Fruit fly (Drosophila melanogaster) whole organism, embryonic: ENCODE data around the gene CG14273.

ENCODE experiments used
- C15 ChIP-seq: fragments of 200-800 bp; sonication (Bioruptor generic); IDR thresholded peaks from 3 replicates; pipeline ENCODE4 v1.3.6; 2022; ENCODE audit warnings: missing biosample characterization, missing genetic modification characterization
- CG10274 ChIP-seq: fragments of 200-800 bp; sonication (Bioruptor generic); optimal IDR thresholded peaks from 3 replicates; lab custom pipeline; 2017; ENCODE audit warnings: missing biosample characterization, mild to moderate bottlenecking, missing genetic modification characterization
- CG10565 ChIP-seq: fragments of 200-800 bp; sonication (Bioruptor generic); optimal IDR thresholded peaks from 3 replicates; lab custom pipeline; 2016; ENCODE audit warnings: missing biosample characterization, mild to moderate bottlenecking, missing genetic modification characterization
- CG10654 ChIP-seq: fragments of 200-800 bp; sonication (Bioruptor generic); optimal IDR thresholded peaks from 2 replicates; lab custom pipeline; 2016; ENCODE audit warnings: missing biosample characterization, missing genetic modification characterization
- CG11247 ChIP-seq: fragments of 200-800 bp; sonication (Bioruptor generic); IDR thresholded peaks from 2 replicates; pipeline ENCODE4 v1.3.6; 2022; ENCODE audit warnings: missing biosample characterization, missing genetic modification characterization
- CG12155 ChIP-seq: fragments of 200-800 bp; sonication (Bioruptor generic); optimal IDR thresholded peaks from 3 replicates; lab custom pipeline; 2016; ENCODE audit warnings: missing biosample characterization, missing genetic modification characterization
- CG1233 ChIP-seq: fragments of 200-800 bp; sonication (Bioruptor generic); optimal IDR thresholded peaks from 4 replicates; lab custom pipeline; 2018; ENCODE audit warnings: missing biosample characterization, mild to moderate bottlenecking, missing genetic modification characterization
- CG12942 ChIP-seq: fragments of 200-800 bp; sonication (Bioruptor generic); optimal IDR thresholded peaks from 3 replicates; lab custom pipeline; 2016; ENCODE audit warnings: missing biosample characterization, missing genetic modification characterization
- CG13624 ChIP-seq: fragments of 200-800 bp; sonication (Bioruptor generic); optimal IDR thresholded peaks from 2 replicates; lab custom pipeline; 2016; ENCODE audit warnings: missing biosample characterization, missing genetic modification characterization
- CG14014 ChIP-seq: fragments of 200-800 bp; sonication (Bioruptor generic); IDR thresholded peaks from 2 replicates; pipeline ENCODE4 v1.3.6; 2022; ENCODE audit warnings: missing biosample characterization, missing genetic modification characterization
- CG15073 ChIP-seq: fragments of 200-800 bp; sonication (Bioruptor generic); optimal IDR thresholded peaks from 2 replicates; lab custom pipeline; 2016; ENCODE audit warnings: missing biosample characterization, missing genetic modification characterization
- CG15601 ChIP-seq: fragments of 200-800 bp; sonication (Bioruptor generic); optimal IDR thresholded peaks from 3 replicates; lab custom pipeline; 2019; ENCODE audit warnings: missing biosample characterization, mild to moderate bottlenecking, missing genetic modification characterization, moderate library complexity
- CG17568 ChIP-seq: fragments of 200-800 bp; sonication (Bioruptor generic); optimal IDR thresholded peaks from 2 replicates; lab custom pipeline; 2018; ENCODE audit warnings: missing biosample characterization, mild to moderate bottlenecking, missing genetic modification characterization, moderate library complexity
- CG18619 ChIP-seq: fragments of 200-800 bp; sonication (Bioruptor generic); optimal IDR thresholded peaks from 3 replicates; lab custom pipeline; 2017; ENCODE audit warnings: missing biosample characterization, mild to moderate bottlenecking, missing genetic modification characterization
- CG2116 ChIP-seq: fragments of 200-800 bp; sonication (Bioruptor generic); optimal IDR thresholded peaks from 3 replicates; lab custom pipeline; 2018; ENCODE audit warnings: missing biosample characterization, mild to moderate bottlenecking, missing genetic modification characterization
- CG30403 ChIP-seq: fragments of 200-800 bp; sonication (Bioruptor generic); optimal IDR thresholded peaks from 3 replicates; lab custom pipeline; 2016; ENCODE audit warnings: missing biosample characterization, missing genetic modification characterization
- CG32772 ChIP-seq: fragments of 200-800 bp; sonication (Bioruptor generic); IDR thresholded peaks from 2 replicates; pipeline ENCODE4 v1.3.6; 2022; ENCODE audit warnings: missing biosample characterization, missing genetic modification characterization
- CG3281 ChIP-seq: fragments of 200-800 bp; sonication (Bioruptor generic); optimal IDR thresholded peaks from 3 replicates; lab custom pipeline; 2017; ENCODE audit warnings: missing biosample characterization, mild to moderate bottlenecking, missing genetic modification characterization
- CG4707 ChIP-seq: fragments of 200-800 bp; sonication (Bioruptor generic); optimal IDR thresholded peaks from 2 replicates; lab custom pipeline; 2018; ENCODE audit warnings: missing biosample characterization, mild to moderate bottlenecking, missing genetic modification characterization, moderate library complexity
- CG4730 ChIP-seq: fragments of 200-800 bp; sonication (Bioruptor generic); IDR thresholded peaks from 2 replicates; pipeline ENCODE4 v1.3.6; 2022; ENCODE audit warnings: missing biosample characterization, missing genetic modification characterization
- CG5245 ChIP-seq: fragments of 200-800 bp; sonication (Bioruptor generic); optimal IDR thresholded peaks from 3 replicates; lab custom pipeline; 2016; ENCODE audit warnings: missing biosample characterization, missing genetic modification characterization
- CG5953 ChIP-seq: fragments of 200-800 bp; sonication (Bioruptor generic); IDR thresholded peaks from 2 replicates; pipeline ENCODE4 v1.3.6; 2022; ENCODE audit warnings: missing biosample characterization, missing genetic modification characterization
- CG6689 ChIP-seq: fragments of 200-800 bp; sonication (Bioruptor generic); IDR thresholded peaks from 2 replicates; pipeline ENCODE4 v1.3.6; 2022; ENCODE audit warnings: missing biosample characterization, missing genetic modification characterization
- CG7786 ChIP-seq: fragments of 200-800 bp; sonication (Bioruptor generic); optimal IDR thresholded peaks from 2 replicates; lab custom pipeline; 2016; ENCODE audit warnings: missing biosample characterization, missing genetic modification characterization
- CG7839 ChIP-seq: fragments of 200-800 bp; sonication (Bioruptor generic); optimal IDR thresholded peaks from 3 replicates; lab custom pipeline; 2018; ENCODE audit warnings: missing biosample characterization, mild to moderate bottlenecking, missing genetic modification characterization, moderate library complexity
- CG9817 ChIP-seq: fragments of 200-800 bp; sonication (Bioruptor generic); optimal IDR thresholded peaks from 2 replicates; lab custom pipeline; 2018; ENCODE audit warnings: missing biosample characterization, mild to moderate bottlenecking, missing genetic modification characterization, moderate library complexity
- CG9876 ChIP-seq: fragments of 200-800 bp; sonication (Bioruptor generic); optimal IDR thresholded peaks from 2 replicates; lab custom pipeline; 2016; ENCODE audit warnings: missing biosample characterization, missing genetic modification characterization
- Dip3 ChIP-seq: fragments of 200-800 bp; sonication (Bioruptor generic); optimal IDR thresholded peaks from 3 replicates; lab custom pipeline; 2016; ENCODE audit warnings: missing biosample characterization, missing genetic modification characterization
- Doc3 ChIP-seq: fragments of 200-800 bp; sonication (Bioruptor generic); IDR thresholded peaks from 3 replicates; pipeline ENCODE4 v1.3.6; 2022; ENCODE audit warnings: missing biosample characterization, missing genetic modification characterization; ENCODE audit not compliant: partially characterized antibody
- Kr ChIP-seq: fragments of 200-800 bp; sonication (Bioruptor generic); optimal IDR thresholded peaks from 2 replicates; lab custom pipeline; 2017; ENCODE audit warnings: missing biosample characterization, mild to moderate bottlenecking, missing genetic modification characterization
- Ptx1 ChIP-seq: fragments of 200-800 bp; sonication (Bioruptor generic); IDR thresholded peaks from 2 replicates; pipeline ENCODE4 v1.3.6; 2022; ENCODE audit warnings: missing biosample characterization, missing genetic modification characterization
- Ssrp ChIP-seq: fragments of 200-800 bp; sonication (Bioruptor generic); optimal IDR thresholded peaks from 2 replicates; lab custom pipeline; 2018; ENCODE audit warnings: missing biosample characterization, mild to moderate bottlenecking, missing genetic modification characterization, moderate library complexity
- bbx ChIP-seq: fragments of 200-800 bp; sonication (Bioruptor generic); IDR thresholded peaks from 2 replicates; pipeline ENCODE4 v1.3.6; 2022; ENCODE audit warnings: missing biosample characterization, missing genetic modification characterization; ENCODE audit not compliant: partially characterized antibody
- bowl ChIP-seq: fragments of 200-800 bp; sonication (Bioruptor generic); IDR thresholded peaks from 2 replicates; pipeline ENCODE4 v1.3.6; 2022; ENCODE audit warnings: missing biosample characterization, missing genetic modification characterization
- cg ChIP-seq: fragments of 200-800 bp; sonication (Bioruptor generic); optimal IDR thresholded peaks from 3 replicates; lab custom pipeline; 2019; ENCODE audit warnings: missing biosample characterization, mild to moderate bottlenecking, missing genetic modification characterization, moderate library complexity
- dan ChIP-seq: fragments of 200-800 bp; sonication (Bioruptor generic); IDR thresholded peaks from 2 replicates; pipeline ENCODE4 v1.3.6; 2022; ENCODE audit warnings: missing biosample characterization, missing genetic modification characterization
- ems ChIP-seq: fragments of 200-800 bp; sonication (Bioruptor generic); optimal IDR thresholded peaks from 3 replicates; lab custom pipeline; 2016; ENCODE audit warnings: missing biosample characterization, missing genetic modification characterization
- fd96Cb ChIP-seq: fragments of 200-800 bp; sonication (Bioruptor generic); optimal IDR thresholded peaks from 2 replicates; lab custom pipeline; 2018; ENCODE audit warnings: missing biosample characterization, mild to moderate bottlenecking, missing genetic modification characterization, moderate library complexity
- jumu ChIP-seq: fragments of 200-800 bp; sonication (Bioruptor generic); optimal IDR thresholded peaks from 3 replicates; lab custom pipeline; 2016; ENCODE audit warnings: missing biosample characterization, missing genetic modification characterization
- ken ChIP-seq: fragments of 200-800 bp; sonication (Bioruptor generic); IDR thresholded peaks from 3 replicates; pipeline ENCODE4 v1.3.6; 2022; ENCODE audit warnings: missing biosample characterization, missing genetic modification characterization
- kni ChIP-seq: fragments of 200-800 bp; sonication (Bioruptor generic); optimal IDR thresholded peaks from 3 replicates; lab custom pipeline; 2017; ENCODE audit warnings: mild to moderate bottlenecking, missing biosample characterization, missing genetic modification reagents, missing genetic modification characterization
- phol ChIP-seq: fragments of 200-800 bp; sonication (Bioruptor generic); optimal IDR thresholded peaks from 3 replicates; lab custom pipeline; 2018; ENCODE audit warnings: missing biosample characterization, mild to moderate bottlenecking, missing genetic modification characterization, moderate library complexity
- psq ChIP-seq: fragments of 200-800 bp; sonication (Bioruptor generic); optimal IDR thresholded peaks from 2 replicates; lab custom pipeline; 2017; ENCODE audit warnings: missing biosample characterization, missing genetic modification characterization
- shn ChIP-seq: fragments of 200-800 bp; sonication (Bioruptor generic); optimal IDR thresholded peaks from 3 replicates; lab custom pipeline; 2016; ENCODE audit warnings: missing biosample characterization, missing genetic modification characterization
- sima ChIP-seq: fragments of 200-800 bp; sonication (Bioruptor generic); optimal IDR thresholded peaks from 2 replicates; lab custom pipeline; 2016; ENCODE audit warnings: missing biosample characterization, missing genetic modification characterization
- slou ChIP-seq: fragments of 200-800 bp; sonication (Bioruptor generic); optimal IDR thresholded peaks from 3 replicates; lab custom pipeline; 2016; ENCODE audit warnings: missing biosample characterization, missing genetic modification characterization
- sr ChIP-seq: fragments of 200-800 bp; sonication (Bioruptor generic); IDR thresholded peaks from 3 replicates; pipeline ENCODE4 v1.3.6; 2022; ENCODE audit warnings: missing biosample characterization, missing genetic modification characterization
- tap ChIP-seq: fragments of 200-800 bp; optimal IDR thresholded peaks from 3 replicates; lab custom pipeline; 2019; ENCODE audit warnings: missing biosample characterization, mild to moderate bottlenecking, missing genetic modification characterization, moderate library complexity
- tio ChIP-seq: fragments of 200-800 bp; sonication (Bioruptor generic); optimal IDR thresholded peaks from 2 replicates; lab custom pipeline; 2017; ENCODE audit warnings: missing biosample characterization, missing genetic modification characterization, inconsistent platforms
- ttk ChIP-seq: fragments of 200-800 bp; sonication (Bioruptor generic); IDR thresholded peaks from 2 replicates; pipeline ENCODE4 v2.1.2; 2022; ENCODE audit warnings: missing biosample characterization, missing genetic modification characterization
- vvl ChIP-seq: fragments of 200-800 bp; sonication (Bioruptor generic); IDR thresholded peaks from 2 replicates; pipeline ENCODE4 v1.3.6; 2022; ENCODE audit warnings: missing biosample characterization, missing genetic modification characterization

CG14273 gene

DNA sequence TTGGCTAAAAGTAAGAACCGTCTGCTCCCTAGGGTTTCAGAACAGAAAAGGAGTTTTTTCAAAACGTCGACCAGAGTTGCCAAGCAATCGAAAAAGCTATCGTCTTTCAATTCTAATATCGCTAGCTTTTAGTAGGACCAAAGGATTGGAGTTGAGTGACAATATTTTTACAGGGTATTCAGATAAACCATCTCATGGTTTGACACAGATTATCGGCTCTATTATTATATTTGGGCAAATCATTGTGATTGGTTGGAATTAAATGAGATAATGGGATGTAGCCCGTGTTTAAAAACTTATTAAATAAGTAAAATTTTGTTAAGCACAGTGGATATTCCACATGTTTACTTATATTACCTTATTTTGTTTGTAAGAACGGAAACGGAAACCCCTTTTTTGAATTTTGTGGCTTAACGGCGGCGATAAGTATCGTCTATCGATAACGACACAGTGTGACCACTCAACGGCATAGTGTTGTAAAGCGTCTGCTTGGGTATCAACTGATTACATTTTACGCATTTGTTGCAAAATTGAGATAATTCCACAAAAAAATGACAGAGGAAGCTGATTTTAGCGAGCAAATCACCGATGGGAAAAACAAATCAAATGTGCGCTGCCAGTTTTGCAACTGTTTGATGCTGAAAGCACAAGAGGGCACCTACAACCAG is 22.5 kb upstream of the CG14273 start, which contains the start of the genes mtsh and strat (continued):
- TF ChIP-seq CG5245 (GFP tag; lab: Kevin White, UChicago) (peak; percentile 22), CG7786 (GFP tag; lab: Kevin White, UChicago) (peak; percentile 12), slou (GFP tag; lab: Kevin White, UChicago) (peak; percentile 30), psq (GFP tag; lab: Kevin White, UChicago) (no peak), ttk (GFP tag; lab: Robert Waterston, UW) (no peak), ken (GFP tag; lab: Robert Waterston, UW) (peak; percentile 58; the same call in 1 of the 3 replicates), CG32772 (GFP tag; lab: Robert Waterston, UW) (no peak; the same call in 1 of the 2 replicates), CG13624 (peak; percentile 73), bowl (GFP tag; lab: Robert Waterston, UW) (no peak), Doc3 (GFP tag; lab: Robert Waterston, UW) (no peak; the same call in 2 of the 3 replicates), sr (GFP tag; lab: Robert Waterston, UW) (peak; percentile 47; the same call in 1 of the 3 replicates), shn (GFP tag; lab: Kevin White, UChicago) (no peak), CG17568 (GFP tag; lab: Kevin White, UChicago) (no peak), CG10565 (GFP tag; lab: Kevin White, UChicago) (no peak), CG9817 (tag; lab: Kevin White, UChicago) (peak; percentile 30), CG10654 (GFP tag; lab: Kevin White, UChicago) (peak; percentile 40), bbx (peak; percentile 75), CG6689 (no peak), Ssrp (tag; lab: Kevin White, UChicago) (peak; percentile 28), CG4730 (GFP tag; lab: Robert Waterston, UW) (no peak), CG4707 (GFP tag; lab: Kevin White, UChicago) (peak; percentile 49), CG10274 (peak; percentile 27), CG12942 (GFP tag; lab: Kevin White, UChicago) (no peak), tap (peak; percentile 21), CG5953 (GFP tag; lab: Robert Waterston, UW) (no peak), kni (peak; percentile 45), CG3281 (GFP tag; lab: Kevin White, UChicago) (peak; percentile 76), CG2116 (GFP tag; lab: Kevin White, UChicago) (peak; percentile 78), phol (tag; lab: Kevin White, UChicago) (peak; percentile 70), Dip3 (GFP tag; lab: Kevin White, UChicago) (peak; percentile 23), CG14014 (peak; percentile 9; the same call in 1 of the 2 replicates), CG9876 (GFP tag; lab: Kevin White, UChicago) (peak; percentile 6), jumu (no peak), ems (GFP tag; lab: Kevin White, UChicago) (peak; percentile 46), CG15601 (tag; lab: Kevin White, UChicago) (peak; percentile 75), Ptx1 (GFP tag; lab: Robert Waterston, UW) (no peak; the same call in 1 of the 2 replicates), dan (no peak), CG30403 (peak; percentile 41), CG1233 (GFP tag; lab: Kevin White, UChicago) (peak; percentile 65), CG11247 (GFP tag; lab: Robert Waterston, UW) (no peak), C15 (no peak), cg (GFP tag; lab: Kevin White, UChicago) (no peak), CG15073 (GFP tag; lab: Kevin White, UChicago) (no peak), Kr (GFP tag; lab: Kevin White, UChicago) (no peak), CG12155 (GFP tag; lab: Kevin White, UChicago) (peak; percentile 42), vvl (peak; percentile 76), tio (GFP tag; lab: Kevin White, UChicago) (no peak), sima (peak; percentile 56), CG18619 (GFP tag; lab: Kevin White, UChicago) (peak; percentile 31), CG7839 (tag; lab: Kevin White, UChicago) (no peak), fd96Cb (tag; lab: Kevin White, UChicago) (no peak)
